Worm (Caenorhabditis elegans) whole organism, young adult: Measurements from ENCODE around the gene T04C10.3.

Source experiments
- F22D6.2 ChIP-seq: sonication (generic microtip); optimal IDR thresholded peaks from 2 replicates; lab custom pipeline; 2016; ENCODE audit warnings: mild to moderate bottlenecking, missing genetic modification characterization, missing compliant biosample characterization
- F49E8.2 ChIP-seq: sonication (generic microtip); optimal IDR thresholded peaks from 3 replicates; lab custom pipeline; 2017; ENCODE audit warnings: missing genetic modification characterization, mild to moderate bottlenecking, missing compliant biosample characterization, antibody characterized with exemption, moderate library complexity; ENCODE audit not compliant: insufficient read depth
- K12H6.12 ChIP-seq: fragments of 200-800 bp; sonication (Bioruptor generic); optimal IDR thresholded peaks from 2 replicates; lab custom pipeline; 2018; ENCODE audit warnings: mild to moderate bottlenecking, missing genetic modification characterization, missing compliant biosample characterization
- cebp-1 ChIP-seq, 2 experiments: fragments of 200-800 bp in 1 of 2; sonication (Bioruptor generic) in 1 of 2; sonication (generic microtip) in 1 of 2; IDR thresholded peaks in 1 of 2; optimal IDR thresholded peaks in 1 of 2; 2 replicates each; pipeline versions ENCODE4 v1.3.6 to Lab custom; 2017 to 2022; ENCODE audit warnings: missing compliant biosample characterization in 2 of 2, missing genetic modification characterization in 2 of 2, mild to moderate bottlenecking in 1 of 2, missing genetic modification reagents in 1 of 2, moderate library complexity in 1 of 2
- chd-7 ChIP-seq: sonication (generic microtip); optimal IDR thresholded peaks from 2 replicates; lab custom pipeline; 2016; ENCODE audit warnings: mild to moderate bottlenecking, missing genetic modification characterization, moderate library complexity, missing compliant biosample characterization
- hlh-26 ChIP-seq: fragments of 200-800 bp; sonication (Bioruptor generic); conservative IDR thresholded peaks from 2 replicates; pipeline ENCODE4 v1.3.6; 2022; ENCODE audit warnings: missing genetic modification reagents, missing genetic modification characterization, missing compliant biosample characterization
- hmg-20 ChIP-seq: fragments of 200-800 bp; sonication (Bioruptor generic); IDR thresholded peaks from 2 replicates; pipeline ENCODE4 v1.3.6; 2022; ENCODE audit warnings: missing genetic modification reagents, missing genetic modification characterization, missing compliant biosample characterization
- hsf-1 ChIP-seq: fragments of 200-800 bp; sonication (Bioruptor generic); IDR thresholded peaks from 2 replicates; pipeline ENCODE4 v1.3.6; 2022; ENCODE audit warnings: missing genetic modification reagents, missing genetic modification characterization, missing compliant biosample characterization
- lin-26 ChIP-seq: fragments of 200-800 bp; sonication (Bioruptor generic); IDR thresholded peaks from 2 replicates; pipeline ENCODE4 v1.3.6; 2022; ENCODE audit warnings: missing genetic modification reagents, missing genetic modification characterization, missing compliant biosample characterization
- lin-35 ChIP-seq, 3 experiments: fragments of 150-350 bp in 2 of 3; sonication (generic microtip) in 1 of 3; optimal IDR thresholded peaks; 2 replicates each; lab custom pipeline; 2014 to 2018; ENCODE audit warnings: missing biosample characterization in 3 of 3, missing genetic modification characterization in 3 of 3, missing genetic modification reagents in 3 of 3
- mxl-1 ChIP-seq: sonication (generic microtip); optimal IDR thresholded peaks from 2 replicates; lab custom pipeline; 2016; ENCODE audit warnings: missing genetic modification characterization, missing compliant biosample characterization
- pha-4 ChIP-seq: fragments of 150-350 bp; sonication (generic microtip); optimal IDR thresholded peaks from 2 replicates; lab custom pipeline; 2014; ENCODE audit warnings: missing biosample characterization, missing genetic modification reagents, missing genetic modification characterization
- rcor-1 ChIP-seq: fragments of 200-800 bp; sonication (Bioruptor generic); IDR thresholded peaks from 2 replicates; pipeline ENCODE4 v1.3.6; 2022; ENCODE audit warnings: missing genetic modification reagents, missing genetic modification characterization, missing compliant biosample characterization
- somi-1 ChIP-seq: fragments of 200-800 bp; sonication (Bioruptor generic); optimal IDR thresholded peaks from 2 replicates; lab custom pipeline; 2018; ENCODE audit warnings: mild to moderate bottlenecking, missing genetic modification characterization, missing compliant biosample characterization
- tbp1 ChIP-seq: fragments of 200-800 bp; sonication (Bioruptor generic); optimal IDR thresholded peaks from 2 replicates; lab custom pipeline; 2018; ENCODE audit warnings: mild to moderate bottlenecking, missing genetic modification characterization, missing compliant biosample characterization
- tbx-9 ChIP-seq: sonication (generic microtip); optimal IDR thresholded peaks from 2 replicates; lab custom pipeline; 2016; ENCODE audit warnings: borderline replicate concordance, missing genetic modification characterization, inconsistent platforms, missing compliant biosample characterization
- unc-130 ChIP-seq: sonication (generic microtip); optimal IDR thresholded peaks from 2 replicates; lab custom pipeline; 2016; ENCODE audit warnings: missing genetic modification reagents, missing genetic modification characterization, missing compliant biosample characterization
- ztf-3 ChIP-seq: fragments of 200-800 bp; sonication (Bioruptor generic); optimal IDR thresholded peaks from 2 replicates; lab custom pipeline; 2018; ENCODE audit warnings: mild to moderate bottlenecking, missing genetic modification characterization, missing compliant biosample characterization

T04C10.3 gene

DNA sequence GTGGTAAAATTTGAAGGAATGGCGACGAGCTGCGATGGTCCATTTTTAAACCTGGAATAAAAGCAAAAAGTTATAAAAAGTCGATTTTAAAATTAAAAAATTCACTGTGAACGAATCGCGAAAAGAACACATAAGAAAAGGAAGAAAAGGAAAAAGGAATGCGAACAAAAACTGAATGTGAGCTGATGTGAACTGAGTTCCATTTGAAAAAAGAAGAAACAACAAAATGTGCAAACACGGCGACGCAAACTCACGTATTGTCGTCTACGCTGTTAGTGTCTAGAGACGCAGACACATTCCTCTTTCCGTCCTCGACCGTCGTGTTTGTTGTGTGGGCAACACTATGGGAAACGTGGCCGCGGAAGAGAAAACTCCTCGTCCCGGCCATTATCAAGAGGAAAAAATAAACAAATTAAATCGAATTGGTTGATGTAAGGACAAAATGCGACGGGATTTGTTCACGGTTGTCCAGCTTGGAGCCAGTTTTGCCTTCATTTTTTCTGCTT, 41.6 kb downstream of the T04C10.3 start, which contains the start of the genes C27C12.1 and C27C12.4 (continued):
- TF ChIP-seq hsf-1 (GFP tag; lab: Robert Waterston, UW) = no peak
- peak in 1 of 3 experiments; percentile 70 for TF ChIP-seq lin-35 (GFP tag; optimal IDR thresholded peaks at IDR 0.05; lab: Kevin White, UChicago)
- no peak for TF ChIP-seq tbx-9
- peak; percentile 17; the same call in 1 of the 2 replicates for TF ChIP-seq rcor-1
- no peak for TF ChIP-seq ztf-3 (GFP tag; lab: Kevin White, UChicago)
- no peak for TF ChIP-seq cebp-1 (GFP tag; IDR thresholded peaks at IDR 0.05; lab: Robert Waterston, UW)
- no peak for TF ChIP-seq cebp-1 (tag; optimal IDR thresholded peaks at IDR 0.05; lab: Kevin White, UChicago)
- no peak for TF ChIP-seq unc-130 (GFP tag; lab: Kevin White, UChicago)
- TF ChIP-seq K12H6.12 (tag; lab: Kevin White, UChicago) = peak; percentile 75
- no peak for TF ChIP-seq hmg-20 (GFP tag; lab: Robert Waterston, UW)
- peak; percentile 14 for TF ChIP-seq F22D6.2
- peak; percentile 57 for TF ChIP-seq pha-4 (tag; lab: Kevin White, UChicago)
- no peak for TF ChIP-seq F49E8.2 (tag; lab: Kevin White, UChicago)

DNA sequence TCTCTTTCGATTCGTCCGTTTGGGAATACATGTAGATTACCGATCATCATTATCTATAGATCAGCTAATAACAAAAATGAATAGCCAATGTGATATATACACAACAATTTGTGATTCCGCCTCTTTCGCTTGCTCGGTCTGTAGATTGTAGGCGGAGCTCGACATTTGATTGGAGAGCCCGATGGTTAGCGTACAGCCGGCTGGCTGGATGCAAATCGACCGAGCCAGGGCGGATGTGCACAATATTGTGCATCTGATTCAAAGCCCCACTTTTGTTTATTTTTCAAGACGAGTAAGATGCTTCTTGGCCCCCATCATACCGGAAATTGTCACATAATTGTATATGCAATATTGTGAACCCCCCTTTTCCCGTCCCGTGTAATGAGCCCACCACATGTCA, 49.6 kb downstream of the T04C10.3 start, which contains the start of gene dmd-4:
TSS of gene dmd-4 (minus strand) at position 101 of the 400 bp plus-strand sequence.
- TF ChIP-seq hlh-26 (GFP tag; lab: Robert Waterston, UW) (no peak), mxl-1 (tag; lab: Kevin White, UChicago) (no peak), chd-7 (tag; lab: Kevin White, UChicago) (no peak), tbp1 (GFP tag; lab: Kevin White, UChicago) (no peak), somi-1 (GFP tag; lab: Kevin White, UChicago) (no peak), lin-26 (GFP tag; lab: Robert Waterston, UW) (no peak)
